Worm (Caenorhabditis elegans) whole organism, mixed stage, embryonic: Measurements from ENCODE around the gene pcn-1.

ENCODE experiments used
- blmp-1 ChIP-seq: fragments of 150-350 bp; optimal IDR thresholded peaks from 2 replicates; lab custom pipeline; 2014; ENCODE audit warnings: missing biosample characterization, missing genetic modification characterization
- ces-1 ChIP-seq: fragments of 150-350 bp; optimal IDR thresholded peaks from 2 replicates; lab custom pipeline; 2014; ENCODE audit warnings: missing biosample characterization, missing genetic modification reagents, missing genetic modification characterization
- elt-1 ChIP-seq: sonication (generic microtip); optimal IDR thresholded peaks from 2 replicates; lab custom pipeline; 2017; ENCODE audit warnings: missing genetic modification characterization, mild to moderate bottlenecking, missing compliant biosample characterization, antibody characterized with exemption, moderate library complexity, borderline replicate concordance; ENCODE audit not compliant: insufficient read depth
- elt-3 ChIP-seq: fragments of 150-350 bp; optimal IDR thresholded peaks from 2 replicates; lab custom pipeline; 2014; ENCODE audit warnings: missing biosample characterization, missing genetic modification characterization
- lin-13 ChIP-seq: fragments of 150-350 bp; optimal IDR thresholded peaks from 2 replicates; lab custom pipeline; 2014; ENCODE audit warnings: missing biosample characterization, missing genetic modification characterization
- lsy-2 ChIP-seq: fragments of 150-350 bp; optimal IDR thresholded peaks from 2 replicates; lab custom pipeline; 2014; ENCODE audit warnings: missing biosample characterization, missing genetic modification characterization
- nhr-12 ChIP-seq: fragments of 150-350 bp; optimal IDR thresholded peaks from 2 replicates; lab custom pipeline; 2014; ENCODE audit warnings: missing biosample characterization, missing genetic modification characterization
- nhr-237 ChIP-seq: fragments of 150-350 bp; optimal IDR thresholded peaks from 2 replicates; lab custom pipeline; 2014; ENCODE audit warnings: missing biosample characterization, missing genetic modification characterization
- nhr-28 ChIP-seq: fragments of 150-350 bp; optimal IDR thresholded peaks from 2 replicates; lab custom pipeline; 2014; ENCODE audit warnings: missing biosample characterization, missing genetic modification characterization
- nhr-76 ChIP-seq: sonication (generic microtip); optimal IDR thresholded peaks from 2 replicates; lab custom pipeline; 2017; ENCODE audit warnings: missing biosample characterization, missing genetic modification characterization
- sem-2 ChIP-seq: fragments of 200-800 bp; sonication (Bioruptor generic); optimal IDR thresholded peaks from 2 replicates; lab custom pipeline; 2018; ENCODE audit warnings: mild to moderate bottlenecking, missing genetic modification characterization, missing compliant biosample characterization
- unc-39 ChIP-seq: fragments of 150-350 bp; optimal IDR thresholded peaks from 2 replicates; lab custom pipeline; 2014; ENCODE audit warnings: missing biosample characterization, missing genetic modification characterization
- ztf-11 ChIP-seq: fragments of 150-350 bp; optimal IDR thresholded peaks from 2 replicates; lab custom pipeline; 2014; ENCODE audit warnings: missing biosample characterization, missing genetic modification characterization

- no peak for TF ChIP-seq unc-39 (tag; lab: Kevin White, UChicago)
- no peak for TF ChIP-seq nhr-237 (tag; lab: Kevin White, UChicago)
- no peak for TF ChIP-seq elt-3 (tag; lab: Kevin White, UChicago)
- TF ChIP-seq lin-13 (tag; lab: Kevin White, UChicago) = no peak
- no peak for TF ChIP-seq lsy-2 (tag; lab: Kevin White, UChicago)
- no peak for TF ChIP-seq nhr-12 (tag; lab: Kevin White, UChicago)
- TF ChIP-seq nhr-28 = no peak
- TF ChIP-seq ztf-11 (tag; lab: Kevin White, UChicago) = no peak
- no peak for TF ChIP-seq blmp-1 (tag; lab: Kevin White, UChicago)
- no peak for TF ChIP-seq elt-1 (tag; lab: Kevin White, UChicago)
- TF ChIP-seq nhr-76 = no peak
- TF ChIP-seq ces-1 (GFP tag; lab: Kevin White, UChicago) = no peak
- TF ChIP-seq sem-2 = no peak
These were observed 21.1 kb downstream of the pcn-1 start for ce11 chrIV:4028177-4028576.
